Worm (Caenorhabditis elegans): ENCODE measurements around the gene chil-6.

The chil-6 gene

DNA sequence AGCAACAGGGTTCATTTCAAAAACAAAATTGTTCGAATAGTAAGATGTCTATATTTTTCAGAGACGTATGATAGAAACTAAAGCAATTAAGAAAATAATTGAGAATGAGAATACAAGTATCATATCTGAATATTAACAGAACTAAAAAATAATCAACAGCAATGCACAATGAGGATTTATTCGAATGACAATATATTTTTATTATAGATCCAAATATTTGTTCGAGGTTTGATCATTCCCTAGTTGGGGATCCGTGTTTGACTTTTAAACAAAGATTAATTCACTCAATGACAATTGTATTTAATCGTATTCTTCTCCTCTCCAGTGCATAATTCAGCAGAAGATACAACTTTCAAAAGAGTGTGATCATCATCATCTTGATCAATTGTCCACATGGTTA, 4.5 kb upstream of the chil-6 start, which contains the start of gene C08H9.18:
Gene C08H9.18, minus strand, starts transcription at position 101 of the 400 bp plus-strand sequence.
- TF ChIP-seq elt-1 (tag; optimal IDR thresholded peaks at IDR 0.05; ENCODE audit: borderline replicate concordance, insufficient read depth) (no peak), nhr-28 (tag; optimal IDR thresholded peaks at IDR 0.05) (no peak), sptf-1 (tag; optimal IDR thresholded peaks at IDR 0.05) (no peak), nhr-12 (tag; optimal IDR thresholded peaks at IDR 0.05) (no peak)

DNA sequence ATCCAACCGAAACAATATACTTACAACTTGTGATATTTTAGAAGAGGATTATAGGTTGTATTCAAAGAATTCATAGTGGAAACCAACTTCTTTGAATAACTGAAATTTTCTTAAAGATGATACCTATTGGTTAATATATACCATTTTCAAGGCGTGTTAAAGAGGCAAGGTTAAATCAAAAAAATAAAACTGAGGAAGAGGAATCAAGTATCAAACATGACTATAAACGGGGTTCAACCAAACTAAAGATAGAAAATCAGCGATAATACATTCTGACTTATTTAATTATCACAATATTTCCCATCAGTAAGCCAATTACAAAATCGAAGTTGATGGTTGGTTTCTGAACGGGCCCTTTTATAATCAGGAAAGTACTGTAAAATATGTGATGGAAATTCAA, 3.7 kb upstream of the chil-6 start, which contains the start of gene chil-3:
Gene chil-3, minus strand, starts transcription at position 101 of the 400 bp plus-strand sequence.
- TF ChIP-seq mab-5 (tag; optimal IDR thresholded peaks at IDR 0.05): no peak
- TF ChIP-seq drap-1 (GFP tag; optimal IDR thresholded peaks at IDR 0.05): no peak

- TF ChIP-seq lsy-2 (tag; optimal IDR thresholded peaks at IDR 0.05): no peak
- no peak for TF ChIP-seq snpc-4 (tag; optimal IDR thresholded peaks at IDR 0.05)
- TF ChIP-seq ceh-83 (GFP tag; optimal IDR thresholded peaks at IDR 0.05): no peak
- no peak for TF ChIP-seq nhr-28 (tag; optimal IDR thresholded peaks at IDR 0.05)
- TF ChIP-seq ztf-11 (tag; optimal IDR thresholded peaks at IDR 0.05): no peak
- no peak for TF ChIP-seq sem-2 (GFP tag; optimal IDR thresholded peaks at IDR 0.05)
- TF ChIP-seq bed-3 (GFP tag; optimal IDR thresholded peaks at IDR 0.05): no peak
- no peak for TF ChIP-seq lin-32 (GFP tag; optimal IDR thresholded peaks at IDR 0.05)
- no peak for TF ChIP-seq drap-1 (GFP tag; optimal IDR thresholded peaks at IDR 0.05)
- no peak for TF ChIP-seq nhr-237 (tag; optimal IDR thresholded peaks at IDR 0.05)
- TF ChIP-seq tbx-8 (GFP tag; optimal IDR thresholded peaks at IDR 0.05): no peak
- TF ChIP-seq nhr-2 (tag; optimal IDR thresholded peaks at IDR 0.05): no peak
- no peak for TF ChIP-seq mab-5 (tag; optimal IDR thresholded peaks at IDR 0.05)
- TF ChIP-seq ces-1 (GFP tag; optimal IDR thresholded peaks at IDR 0.05): no peak
- TF ChIP-seq pha-4 (tag; optimal IDR thresholded peaks at IDR 0.05): no peak
- no peak for TF ChIP-seq blmp-1 (tag; optimal IDR thresholded peaks at IDR 0.05)
- TF ChIP-seq unc-39 (tag; optimal IDR thresholded peaks at IDR 0.05): no peak
- TF ChIP-seq nhr-76 (tag; optimal IDR thresholded peaks at IDR 0.05): no peak
Observed at ce11 chrII:9859575-9859974, 1.9 kb upstream of the chil-6 start, which contains the start of gene chil-5. Gene chil-5, minus strand, starts transcription at chrII:9859675.

DNA sequence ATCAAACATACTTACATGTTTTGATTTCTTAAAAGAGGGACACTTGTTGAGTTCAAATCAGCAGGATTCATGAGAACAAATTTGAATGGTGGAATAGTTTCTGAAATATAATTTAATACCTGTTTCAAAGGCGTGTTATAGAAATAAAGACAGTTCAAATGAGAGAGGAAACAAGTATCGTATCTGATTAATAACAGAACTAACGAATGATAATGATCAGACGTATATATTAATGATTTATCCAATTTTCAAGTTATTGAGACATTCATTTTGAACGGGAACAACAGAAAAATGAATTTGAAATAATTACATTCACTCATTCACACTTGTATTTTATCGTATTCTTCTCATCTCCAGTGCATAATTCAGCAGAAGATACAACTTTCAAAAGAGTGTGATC, 2.1 kb downstream of the chil-6 start, which contains the start of gene chil-4:
Gene chil-4, minus strand, starts transcription at position 101 of the 400 bp plus-strand sequence.
- TF ChIP-seq elt-3 (tag; optimal IDR thresholded peaks at IDR 0.05): no peak
- no peak for TF ChIP-seq nhr-237 (tag; optimal IDR thresholded peaks at IDR 0.05)
- no peak for TF ChIP-seq tbx-8 (GFP tag; optimal IDR thresholded peaks at IDR 0.05)
- TF ChIP-seq ceh-39 (tag; optimal IDR thresholded peaks at IDR 0.05): no peak
- no peak for TF ChIP-seq pha-4 (tag; optimal IDR thresholded peaks at IDR 0.05)

- TF ChIP-seq sptf-1 (tag; optimal IDR thresholded peaks at IDR 0.05) (no peak), M03D4.4 (tag; optimal IDR thresholded peaks at IDR 0.05) (no peak), ceh-83 (GFP tag; optimal IDR thresholded peaks at IDR 0.05) (no peak)
Observed at ce11 chrII:9850945-9851344, 6.7 kb downstream of the chil-6 start, which contains the start of gene ZK938.10. Gene ZK938.10, minus strand, starts transcription at chrII:9851045.

ce11 chrII:9849497-9849896, 8.2 kb downstream of the chil-6 start, which contains the start of gene old-2:
Gene old-2, minus strand, starts transcription at chrII:9849597.
- TF ChIP-seq elt-3 (tag; optimal IDR thresholded peaks at IDR 0.05) (no peak), sem-2 (GFP tag; optimal IDR thresholded peaks at IDR 0.05) (no peak), nhr-28 (tag; optimal IDR thresholded peaks at IDR 0.05) (no peak), cnd-1 (tag; optimal IDR thresholded peaks at IDR 0.05) (no peak), tbx-8 (GFP tag; optimal IDR thresholded peaks at IDR 0.05) (no peak), lin-32 (GFP tag; optimal IDR thresholded peaks at IDR 0.05) (no peak)

DNA sequence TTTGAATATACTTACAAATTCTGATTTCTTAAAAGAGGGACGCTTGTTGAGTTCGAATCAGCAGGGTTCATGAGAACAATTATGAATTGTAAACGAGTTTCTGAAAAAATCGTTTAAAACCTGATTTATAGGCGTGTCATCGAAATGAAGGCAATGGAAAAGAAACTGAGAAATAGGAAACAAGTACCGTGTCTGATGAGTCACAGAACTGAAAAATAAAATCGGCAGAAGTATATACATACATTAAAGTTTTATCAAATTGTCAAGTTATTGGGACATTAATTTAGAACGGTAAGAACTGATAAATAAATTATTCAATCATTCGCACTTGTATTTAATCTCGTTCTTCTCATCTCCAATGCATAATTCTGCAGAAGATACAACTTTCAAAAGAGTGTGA, 12.5 kb downstream of the chil-6 start, which contains the start of gene chil-9:
Gene chil-9, minus strand, starts transcription at position 101 of the 400 bp plus-strand sequence.
- TF ChIP-seq hlh-1 (tag; optimal IDR thresholded peaks at IDR 0.05): no peak
- no peak for TF ChIP-seq mls-2 (tag; optimal IDR thresholded peaks at IDR 0.05)
- TF ChIP-seq mep-1 (tag; optimal IDR thresholded peaks at IDR 0.05): no peak
- no peak for TF ChIP-seq tbx-8 (GFP tag; optimal IDR thresholded peaks at IDR 0.05)
- TF ChIP-seq elt-1 (tag; optimal IDR thresholded peaks at IDR 0.05; ENCODE audit: borderline replicate concordance, insufficient read depth): no peak
- TF ChIP-seq bed-3 (GFP tag; optimal IDR thresholded peaks at IDR 0.05): no peak
- TF ChIP-seq ceh-43 (GFP tag; optimal IDR thresholded peaks at IDR 0.05): no peak
- TF ChIP-seq flh-1 (GFP tag; optimal IDR thresholded peaks at IDR 0.05): no peak
- TF ChIP-seq ces-1 (GFP tag; optimal IDR thresholded peaks at IDR 0.05): no peak
- no peak for TF ChIP-seq ceh-83 (GFP tag; optimal IDR thresholded peaks at IDR 0.05)
- TF ChIP-seq zip-8 (tag; optimal IDR thresholded peaks at IDR 0.05): no peak
- no peak for TF ChIP-seq nhr-76 (tag; optimal IDR thresholded peaks at IDR 0.05)
- no peak for TF ChIP-seq ztf-11 (tag; optimal IDR thresholded peaks at IDR 0.05)
- TF ChIP-seq ceh-39 (tag; optimal IDR thresholded peaks at IDR 0.05): no peak
- TF ChIP-seq nhr-237 (tag; optimal IDR thresholded peaks at IDR 0.05): no peak
- no peak for TF ChIP-seq cnd-1 (tag; optimal IDR thresholded peaks at IDR 0.05)
- TF ChIP-seq sem-2 (GFP tag; optimal IDR thresholded peaks at IDR 0.05): no peak
